Fruit fly (Drosophila melanogaster) whole organism, embryonic: ENCODE data around the gene CG15012.

Source experiments
- Blimp-1 ChIP-seq: fragments of 200-800 bp; sonication (Bioruptor generic); optimal IDR thresholded peaks from 3 replicates; lab custom pipeline; 2018; ENCODE audit warnings: missing biosample characterization, missing genetic modification characterization, mild to moderate bottlenecking, moderate library complexity, missing genetic modification reagents
- CG11723 ChIP-seq: fragments of 200-800 bp; sonication (Bioruptor generic); optimal IDR thresholded peaks from 2 replicates; lab custom pipeline; 2017; ENCODE audit warnings: missing biosample characterization, mild to moderate bottlenecking, missing genetic modification characterization
- CG12769 ChIP-seq: fragments of 200-800 bp; sonication (Bioruptor generic); optimal IDR thresholded peaks from 2 replicates; lab custom pipeline; 2019; ENCODE audit warnings: missing biosample characterization, mild to moderate bottlenecking, missing genetic modification characterization, moderate library complexity
- CG1647 ChIP-seq: fragments of 200-800 bp; sonication (Bioruptor generic); optimal IDR thresholded peaks from 3 replicates; lab custom pipeline; 2016; ENCODE audit warnings: missing biosample characterization, missing genetic modification characterization
- CG18599 ChIP-seq: fragments of 200-800 bp; sonication (Bioruptor generic); optimal IDR thresholded peaks from 3 replicates; lab custom pipeline; 2017; ENCODE audit warnings: missing biosample characterization, missing genetic modification characterization, mild to moderate bottlenecking, moderate library complexity, missing genetic modification reagents
- CG7372 ChIP-seq: fragments of 200-800 bp; sonication (Bioruptor generic); IDR thresholded peaks from 2 replicates; pipeline ENCODE4 v1.3.6; 2022; ENCODE audit warnings: missing biosample characterization, missing genetic modification characterization
- CG8924 ChIP-seq: fragments of 200-800 bp; optimal IDR thresholded peaks from 3 replicates; lab custom pipeline; 2019; ENCODE audit warnings: missing biosample characterization, mild to moderate bottlenecking, missing genetic modification characterization, moderate library complexity
- CG9932 ChIP-seq: fragments of 200-800 bp; sonication (Bioruptor generic); IDR thresholded peaks from 2 replicates; pipeline ENCODE4 v1.3.6; 2022; ENCODE audit warnings: missing biosample characterization, missing genetic modification characterization
- Chrac-16 ChIP-seq: fragments of 200-800 bp; sonication (Bioruptor generic); optimal IDR thresholded peaks from 3 replicates; lab custom pipeline; 2016; ENCODE audit warnings: missing biosample characterization, missing genetic modification characterization
- Dad ChIP-seq: fragments of 200-800 bp; sonication (Bioruptor generic); optimal IDR thresholded peaks from 3 replicates; lab custom pipeline; 2016; ENCODE audit warnings: missing biosample characterization, missing genetic modification characterization
- Deaf1 ChIP-seq: fragments of 200-800 bp; optimal IDR thresholded peaks from 3 replicates; lab custom pipeline; 2019; ENCODE audit warnings: missing biosample characterization, mild to moderate bottlenecking, missing genetic modification characterization, moderate library complexity
- Drgx ChIP-seq: fragments of 200-800 bp; sonication (Bioruptor generic); IDR thresholded peaks from 2 replicates; pipeline ENCODE4 v1.3.6; 2022; ENCODE audit warnings: missing biosample characterization, missing genetic modification characterization
- Eip74EF ChIP-seq, 2 experiments: fragments of 200-800 bp in 1 of 2; fragments of >200 bp in 1 of 2; sonication (Bioruptor generic) in 1 of 2; optimal IDR thresholded peaks; 2 replicates each; lab custom pipeline; 2017 to 2019; ENCODE audit warnings: missing biosample characterization in 2 of 2, missing genetic modification characterization in 2 of 2, mild to moderate bottlenecking in 1 of 2, moderate library complexity in 1 of 2
- Hr78 ChIP-seq, 2 experiments: fragments of 200-800 bp in 1 of 2; fragments of >200 bp in 1 of 2; sonication (Bioruptor generic) in 1 of 2; optimal IDR thresholded peaks; 2 replicates each; lab custom pipeline; 2017 to 2019; ENCODE audit warnings: missing biosample characterization in 2 of 2, missing genetic modification characterization in 2 of 2, mild to moderate bottlenecking in 1 of 2, moderate library complexity in 1 of 2
- Neu2 ChIP-seq: fragments of 200-800 bp; sonication (Bioruptor generic); optimal IDR thresholded peaks from 3 replicates; lab custom pipeline; 2016; ENCODE audit warnings: missing biosample characterization, missing genetic modification characterization, borderline replicate concordance
- Pdp1 ChIP-seq, 2 experiments: fragments of 200-800 bp; sonication (Bioruptor generic); optimal IDR thresholded peaks; 3 replicates each; lab custom pipeline; 2016; ENCODE audit warnings: missing biosample characterization in 2 of 2, missing genetic modification characterization in 2 of 2, mild to moderate bottlenecking in 1 of 2, moderate library complexity in 1 of 2
- Sox102F ChIP-seq: fragments of 200-800 bp; sonication (Bioruptor generic); optimal IDR thresholded peaks from 2 replicates; lab custom pipeline; 2018; ENCODE audit warnings: missing biosample characterization, mild to moderate bottlenecking, missing genetic modification characterization, moderate library complexity
- Xrp1 ChIP-seq: fragments of 200-800 bp; sonication (Bioruptor generic); IDR thresholded peaks from 2 replicates; pipeline ENCODE4 v1.3.6; 2022; ENCODE audit warnings: missing biosample characterization, missing genetic modification characterization
- al ChIP-seq: fragments of 200-800 bp; sonication (Bioruptor generic); IDR thresholded peaks from 2 replicates; pipeline ENCODE4 v1.3.6; 2022; ENCODE audit warnings: missing biosample characterization, missing genetic modification characterization
- bab2 ChIP-seq: fragments of 200-800 bp; sonication (Bioruptor generic); optimal IDR thresholded peaks from 2 replicates; lab custom pipeline; 2016; ENCODE audit warnings: missing biosample characterization, missing genetic modification characterization
- bbx ChIP-seq: fragments of 200-800 bp; sonication (Bioruptor generic); IDR thresholded peaks from 2 replicates; pipeline ENCODE4 v1.3.6; 2022; ENCODE audit warnings: missing biosample characterization, missing genetic modification characterization; ENCODE audit not compliant: partially characterized antibody
- bsh ChIP-seq, 2 experiments: fragments of 200-800 bp; sonication (Bioruptor generic); optimal IDR thresholded peaks; 2 replicates each; lab custom pipeline; 2017 to 2018; ENCODE audit warnings: mild to moderate bottlenecking in 2 of 2, missing biosample characterization in 2 of 2, missing genetic modification characterization in 2 of 2, moderate library complexity in 1 of 2
- chm ChIP-seq: fragments of 200-800 bp; sonication (Bioruptor generic); IDR thresholded peaks from 2 replicates; pipeline ENCODE4 v1.3.6; 2022; ENCODE audit warnings: missing biosample characterization, missing genetic modification characterization
- ci ChIP-seq: fragments of 200-800 bp; sonication (Bioruptor generic); IDR thresholded peaks from 3 replicates; pipeline ENCODE4 v1.3.6; 2022; ENCODE audit warnings: missing biosample characterization, missing genetic modification characterization
- dysf ChIP-seq: fragments of 200-800 bp; sonication (Bioruptor generic); IDR thresholded peaks from 3 replicates; pipeline ENCODE4 v1.3.6; 2022; ENCODE audit warnings: missing biosample characterization, missing genetic modification characterization
- ems ChIP-seq: fragments of 200-800 bp; sonication (Bioruptor generic); optimal IDR thresholded peaks from 3 replicates; lab custom pipeline; 2016; ENCODE audit warnings: missing biosample characterization, missing genetic modification characterization
- eve ChIP-seq, 2 experiments: fragments of >200 bp; optimal IDR thresholded peaks; 2 replicates each; lab custom pipeline; 2017; ENCODE audit warnings: missing biosample characterization in 2 of 2, missing genetic modification characterization in 2 of 2
- gsb-n ChIP-seq: fragments of 200-800 bp; sonication (Bioruptor generic); optimal IDR thresholded peaks from 3 replicates; lab custom pipeline; 2018; ENCODE audit warnings: missing biosample characterization, mild to moderate bottlenecking, missing genetic modification characterization
- inv ChIP-seq: fragments of 200-800 bp; sonication (Bioruptor generic); IDR thresholded peaks from 2 replicates; pipeline ENCODE4 v1.3.6; 2022; ENCODE audit warnings: missing biosample characterization, missing genetic modification characterization; ENCODE audit not compliant: partially characterized antibody
- kni ChIP-seq: fragments of 200-800 bp; sonication (Bioruptor generic); optimal IDR thresholded peaks from 3 replicates; lab custom pipeline; 2017; ENCODE audit warnings: mild to moderate bottlenecking, missing biosample characterization, missing genetic modification reagents, missing genetic modification characterization
- nmo ChIP-seq: fragments of 200-800 bp; sonication (Bioruptor generic); optimal IDR thresholded peaks from 2 replicates; lab custom pipeline; 2018; ENCODE audit warnings: missing biosample characterization, mild to moderate bottlenecking, missing genetic modification characterization, moderate library complexity
- nom ChIP-seq: fragments of 200-800 bp; sonication (Bioruptor generic); optimal IDR thresholded peaks from 2 replicates; lab custom pipeline; 2017; ENCODE audit warnings: missing biosample characterization, missing genetic modification characterization, mild to moderate bottlenecking, moderate library complexity, missing genetic modification reagents
- oc ChIP-seq: fragments of 200-800 bp; sonication (Bioruptor generic); optimal IDR thresholded peaks from 2 replicates; lab custom pipeline; 2018; ENCODE audit warnings: missing biosample characterization, mild to moderate bottlenecking, missing genetic modification characterization, moderate library complexity
- prd ChIP-seq, 3 experiments: fragments of >200 bp in 2 of 3; fragments of 200-800 bp in 1 of 3; sonication (Bioruptor generic) in 1 of 3; optimal IDR thresholded peaks in 2 of 3; IDR thresholded peaks in 1 of 3; 2 replicates in 2 of 3; 3 replicates in 1 of 3; pipeline versions ENCODE4 v1.3.6 to Lab custom; 2017 to 2022; ENCODE audit warnings: missing biosample characterization in 1 of 3, missing genetic modification characterization in 1 of 3
- rib ChIP-seq: fragments of 200-800 bp; sonication (Bioruptor generic); IDR thresholded peaks from 2 replicates; pipeline ENCODE4 v1.3.6; 2022; ENCODE audit warnings: missing biosample characterization, missing genetic modification characterization
- sc ChIP-seq, 3 experiments: fragments of >200 bp in 2 of 3; fragments of 200-800 bp in 1 of 3; sonication (Bioruptor generic) in 1 of 3; optimal IDR thresholded peaks; 2 replicates in 2 of 3; 3 replicates in 1 of 3; lab custom pipeline; 2017; ENCODE audit warnings: mild to moderate bottlenecking in 1 of 3, missing biosample characterization in 1 of 3, missing genetic modification characterization in 1 of 3, missing genetic modification reagents in 1 of 3
- sd ChIP-seq: fragments of 200-800 bp; sonication (Bioruptor generic); optimal IDR thresholded peaks from 3 replicates; lab custom pipeline; 2018; ENCODE audit warnings: missing biosample characterization, mild to moderate bottlenecking, missing genetic modification characterization, moderate library complexity
- sens ChIP-seq: fragments of 200-800 bp; sonication (Bioruptor generic); peaks from one replicate; lab custom pipeline; 2016; ENCODE audit warnings: missing biosample characterization, missing genetic modification characterization
- sisA ChIP-seq: fragments of 200-800 bp; sonication (Bioruptor generic); IDR thresholded peaks from 2 replicates; pipeline ENCODE4 v1.3.6; 2022; ENCODE audit warnings: missing biosample characterization, missing genetic modification characterization
- twi ChIP-seq: fragments of 200-800 bp; optimal IDR thresholded peaks from 2 replicates; lab custom pipeline; 2019; ENCODE audit warnings: missing biosample characterization, mild to moderate bottlenecking, missing genetic modification characterization, moderate library complexity
- vvl ChIP-seq: fragments of 200-800 bp; sonication (Bioruptor generic); IDR thresholded peaks from 2 replicates; pipeline ENCODE4 v1.3.6; 2022; ENCODE audit warnings: missing biosample characterization, missing genetic modification characterization

CG15012 gene

dm6 chr3L:4310604-4311003 is 18.6 kb upstream of the CG15012 start (continued):
- TF ChIP-seq sisA (peak; percentile 16; the same call in 1 of the 2 replicates), eve (GFP tag; optimal IDR thresholded peaks at IDR 0.05; lab: Kevin White, UChicago) (peak in 1 of 2 experiments; percentile 49), Dad (GFP tag; lab: Kevin White, UChicago) (no peak)

- TF ChIP-seq Hr78 (GFP tag; optimal IDR thresholded peaks at IDR 0.05; lab: Kevin White, UChicago) (peak in 1 of 2 experiments; percentile 68), al (GFP tag; lab: Robert Waterston, UW) (no peak), Dad (GFP tag; lab: Kevin White, UChicago) (no peak), inv (no peak), CG18599 (GFP tag; lab: Kevin White, UChicago) (no peak), Deaf1 (tag; lab: Kevin White, UChicago) (peak; percentile 86), CG12769 (tag; lab: Kevin White, UChicago) (peak; percentile 9), rib (no peak), Pdp1 (GFP tag; optimal IDR thresholded peaks at IDR 0.05; lab: Kevin White, UChicago) (peak in 1 of 2 experiments; percentile 88), gsb-n (tag; lab: Kevin White, UChicago) (peak; percentile 13), oc (tag; lab: Kevin White, UChicago) (peak; percentile 68), CG11723 (no peak), bab2 (no peak), nmo (GFP tag; lab: Kevin White, UChicago) (no peak), sd (peak; percentile 33), CG9932 (GFP tag; lab: Robert Waterston, UW) (no peak), prd (optimal IDR thresholded peaks at IDR 0.05; lab: Kevin White, UChicago) (no peak), prd (GFP tag; IDR thresholded peaks at IDR 0.05; lab: Robert Waterston, UW) (no peak), kni (GFP tag; lab: Kevin White, UChicago) (peak; percentile 86), CG1647 (GFP tag; lab: Kevin White, UChicago) (no peak), sc (optimal IDR thresholded peaks at IDR 0.05; lab: Kevin White, UChicago) (no peak), sc (GFP tag; optimal IDR thresholded peaks at IDR 0.05; lab: Kevin White, UChicago) (no peak), vvl (peak; percentile 55; the same call in 1 of the 2 replicates), bbx (GFP tag; lab: Robert Waterston, UW) (0 out of 2 replicates have a peak, but pooled peaks have one; percentile 3), Chrac-16 (GFP tag; lab: Kevin White, UChicago) (no peak), Blimp-1 (GFP tag; lab: Kevin White, UChicago) (peak; percentile 78)
- TF ChIP-seq, all 482 proteins: peak for 11
Observed at dm6 chr3L:4307691-4308383, 15.8 kb upstream of the CG15012 start, which contains the start of gene dyl. dyl (minus strand) TSS chr3L:4307718.

dm6 chr3L:4304244-4304959 is 12.4 kb upstream of the CG15012 start:
- no peak for TF ChIP-seq oc (tag; lab: Kevin White, UChicago)
- peak; percentile 25 for TF ChIP-seq nom
- TF ChIP-seq CG12769 (tag; lab: Kevin White, UChicago): no peak
- peak; percentile 95 for TF ChIP-seq Drgx (GFP tag; lab: Robert Waterston, UW)
- TF ChIP-seq Eip74EF (GFP tag; optimal IDR thresholded peaks at IDR 0.05; lab: Kevin White, UChicago): no peak
- no peak for TF ChIP-seq twi (tag; lab: Kevin White, UChicago)
- 0 out of 3 replicates have a peak, but pooled peaks have one; percentile 8 for TF ChIP-seq ci
- peak in 1 of 2 experiments; percentile 31 for TF ChIP-seq bsh (GFP tag; optimal IDR thresholded peaks at IDR 0.05; lab: Kevin White, UChicago)
- peak; percentile 96 for TF ChIP-seq Blimp-1 (GFP tag; lab: Kevin White, UChicago)
- peak; percentile 44; the same call in 1 of the 2 replicates for TF ChIP-seq Xrp1 (GFP tag; lab: Robert Waterston, UW)
- TF ChIP-seq Neu2 (GFP tag; lab: Kevin White, UChicago): no peak
- peak; percentile 85 for TF ChIP-seq sens (GFP tag; lab: Kevin White, UChicago)
- TF ChIP-seq chm: peak; percentile 29; the same call in 1 of the 2 replicates
- no peak for TF ChIP-seq sc (optimal IDR thresholded peaks at IDR 0.05; lab: Kevin White, UChicago)
- no peak for TF ChIP-seq sc (GFP tag; optimal IDR thresholded peaks at IDR 0.05; lab: Kevin White, UChicago)
- 0 out of 3 replicates have a peak, but pooled peaks have one; percentile 21 for TF ChIP-seq dysf
- TF ChIP-seq Sox102F (GFP tag; lab: Kevin White, UChicago): peak; percentile 0
- TF ChIP-seq CG7372 (GFP tag; lab: Robert Waterston, UW): no peak
- no peak for TF ChIP-seq ems
- no peak for TF ChIP-seq prd (optimal IDR thresholded peaks at IDR 0.05; lab: Kevin White, UChicago)
- no peak for TF ChIP-seq prd (GFP tag; IDR thresholded peaks at IDR 0.05; lab: Robert Waterston, UW)
- no peak for TF ChIP-seq CG8924 (tag; lab: Kevin White, UChicago)
